Worm (Caenorhabditis elegans) whole organism, L1 larva: Measurements from ENCODE around the gene rgs-1.

Source experiments
- ceh-90 ChIP-seq: sonication (generic microtip); optimal IDR thresholded peaks from 2 replicates; lab custom pipeline; 2016; ENCODE audit warnings: missing genetic modification characterization, missing compliant biosample characterization
- egl-27 ChIP-seq, 2 experiments: fragments of 150-350 bp in 1 of 2; sonication (generic microtip); optimal IDR thresholded peaks; 3 replicates each; lab custom pipeline; 2017 to 2018; ENCODE audit warnings: missing biosample characterization in 2 of 2, missing genetic modification characterization in 2 of 2, missing genetic modification reagents in 2 of 2

- TF ChIP-seq egl-27 (tag; optimal IDR thresholded peaks at IDR 0.05; lab: Kevin White, UChicago) (no peak), ceh-90 (tag; lab: Kevin White, UChicago) (no peak)
These were observed 16.9 kb upstream of the rgs-1 start, which contains the start of gene M04D8.5 for ce11 chrIII:10033213-10033612.
